Worm (Caenorhabditis elegans) whole organism, mixed stage, embryonic: ENCODE results near the gene egl-43.

Experiments
- M03D4.4 ChIP-seq: sonication (generic microtip); optimal IDR thresholded peaks from 2 replicates; lab custom pipeline; 2017; ENCODE audit warnings: mild to moderate bottlenecking, missing genetic modification characterization, missing compliant biosample characterization
- bed-3 ChIP-seq: fragments of 200-800 bp; sonication (Bioruptor generic); optimal IDR thresholded peaks from 3 replicates; lab custom pipeline; 2018; ENCODE audit warnings: mild to moderate bottlenecking, missing genetic modification characterization, moderate library complexity, missing compliant biosample characterization
- blmp-1 ChIP-seq: fragments of 150-350 bp; optimal IDR thresholded peaks from 2 replicates; lab custom pipeline; 2014; ENCODE audit warnings: missing biosample characterization, missing genetic modification characterization
- ceh-39 ChIP-seq: fragments of 150-350 bp; optimal IDR thresholded peaks from 2 replicates; lab custom pipeline; 2014; ENCODE audit warnings: missing biosample characterization, missing genetic modification characterization
- ceh-43 ChIP-seq: fragments of 200-800 bp; sonication (Bioruptor generic); optimal IDR thresholded peaks from 2 replicates; lab custom pipeline; 2018; ENCODE audit warnings: mild to moderate bottlenecking, missing genetic modification characterization, moderate library complexity, missing compliant biosample characterization
- ceh-83 ChIP-seq: fragments of 200-800 bp; sonication (Bioruptor generic); optimal IDR thresholded peaks from 2 replicates; lab custom pipeline; 2018; ENCODE audit warnings: mild to moderate bottlenecking, missing genetic modification characterization, missing compliant biosample characterization
- ces-1 ChIP-seq: fragments of 150-350 bp; optimal IDR thresholded peaks from 2 replicates; lab custom pipeline; 2014; ENCODE audit warnings: missing biosample characterization, missing genetic modification reagents, missing genetic modification characterization
- cnd-1 ChIP-seq: fragments of 200-800 bp; sonication (Bioruptor generic); optimal IDR thresholded peaks from 2 replicates; lab custom pipeline; 2018; ENCODE audit warnings: mild to moderate bottlenecking, missing genetic modification characterization, missing compliant biosample characterization
- elt-1 ChIP-seq: sonication (generic microtip); optimal IDR thresholded peaks from 2 replicates; lab custom pipeline; 2017; ENCODE audit warnings: missing genetic modification characterization, mild to moderate bottlenecking, missing compliant biosample characterization, antibody characterized with exemption, moderate library complexity, borderline replicate concordance; ENCODE audit not compliant: insufficient read depth
- elt-3 ChIP-seq: fragments of 150-350 bp; optimal IDR thresholded peaks from 2 replicates; lab custom pipeline; 2014; ENCODE audit warnings: missing biosample characterization, missing genetic modification characterization
- flh-1 ChIP-seq: fragments of 200-800 bp; sonication (Bioruptor generic); optimal IDR thresholded peaks from 2 replicates; lab custom pipeline; 2018; ENCODE audit warnings: mild to moderate bottlenecking, missing genetic modification characterization, moderate library complexity, missing compliant biosample characterization
- ham-2 ChIP-seq: fragments of 200-800 bp; sonication (Bioruptor generic); optimal IDR thresholded peaks from 2 replicates; lab custom pipeline; 2018; ENCODE audit warnings: mild to moderate bottlenecking, missing genetic modification characterization, missing compliant biosample characterization
- hlh-1 ChIP-seq: fragments of 150-350 bp; optimal IDR thresholded peaks from 2 replicates; lab custom pipeline; 2014; ENCODE audit warnings: missing biosample characterization, missing genetic modification reagents, missing genetic modification characterization
- lin-32 ChIP-seq: fragments of 200-800 bp; sonication (Bioruptor generic); optimal IDR thresholded peaks from 2 replicates; lab custom pipeline; 2018; ENCODE audit warnings: mild to moderate bottlenecking, missing genetic modification characterization, missing compliant biosample characterization
- lsy-2 ChIP-seq: fragments of 150-350 bp; optimal IDR thresholded peaks from 2 replicates; lab custom pipeline; 2014; ENCODE audit warnings: missing biosample characterization, missing genetic modification characterization
- mab-5 ChIP-seq: fragments of 150-350 bp; optimal IDR thresholded peaks from 2 replicates; lab custom pipeline; 2014; ENCODE audit warnings: missing biosample characterization, missing genetic modification characterization
- mep-1 ChIP-seq: fragments of 150-350 bp; optimal IDR thresholded peaks from 2 replicates; lab custom pipeline; 2017; ENCODE audit warnings: missing biosample characterization, missing genetic modification reagents, missing genetic modification characterization, inconsistent platforms
- mls-2 ChIP-seq: sonication (generic microtip); optimal IDR thresholded peaks from 2 replicates; lab custom pipeline; 2016; ENCODE audit warnings: mild to moderate bottlenecking, missing genetic modification characterization, moderate library complexity, missing compliant biosample characterization
- nhr-12 ChIP-seq: fragments of 150-350 bp; optimal IDR thresholded peaks from 2 replicates; lab custom pipeline; 2014; ENCODE audit warnings: missing biosample characterization, missing genetic modification characterization
- nhr-2 ChIP-seq: fragments of 150-350 bp; optimal IDR thresholded peaks from 2 replicates; lab custom pipeline; 2014; ENCODE audit warnings: missing biosample characterization, missing genetic modification characterization
- nhr-237 ChIP-seq: fragments of 150-350 bp; optimal IDR thresholded peaks from 2 replicates; lab custom pipeline; 2014; ENCODE audit warnings: missing biosample characterization, missing genetic modification characterization
- nhr-28 ChIP-seq: fragments of 150-350 bp; optimal IDR thresholded peaks from 2 replicates; lab custom pipeline; 2014; ENCODE audit warnings: missing biosample characterization, missing genetic modification characterization
- nhr-76 ChIP-seq: sonication (generic microtip); optimal IDR thresholded peaks from 2 replicates; lab custom pipeline; 2017; ENCODE audit warnings: missing biosample characterization, missing genetic modification characterization
- pha-4 ChIP-seq: fragments of 150-350 bp; optimal IDR thresholded peaks from 2 replicates; lab custom pipeline; 2018; ENCODE audit warnings: missing biosample characterization, missing genetic modification reagents, missing genetic modification characterization
- sem-2 ChIP-seq: fragments of 200-800 bp; sonication (Bioruptor generic); optimal IDR thresholded peaks from 2 replicates; lab custom pipeline; 2018; ENCODE audit warnings: mild to moderate bottlenecking, missing genetic modification characterization, missing compliant biosample characterization
- snpc-4 ChIP-seq: fragments of 150-350 bp; optimal IDR thresholded peaks from 2 replicates; lab custom pipeline; 2014; ENCODE audit warnings: missing biosample characterization, missing genetic modification characterization
- sptf-1 ChIP-seq: sonication (generic microtip); optimal IDR thresholded peaks from 2 replicates; lab custom pipeline; 2017; ENCODE audit warnings: mild to moderate bottlenecking, missing genetic modification characterization, moderate library complexity, missing compliant biosample characterization
- tbx-8 ChIP-seq: fragments of 200-800 bp; sonication (Bioruptor generic); optimal IDR thresholded peaks from 2 replicates; lab custom pipeline; 2018; ENCODE audit warnings: mild to moderate bottlenecking, missing genetic modification characterization, moderate library complexity, missing compliant biosample characterization
- unc-120 ChIP-seq: sonication (generic microtip); optimal IDR thresholded peaks from 2 replicates; lab custom pipeline; 2017; ENCODE audit warnings: missing genetic modification characterization, missing compliant biosample characterization; ENCODE audit not compliant: poor library complexity, severe bottlenecking
- unc-39 ChIP-seq: fragments of 150-350 bp; optimal IDR thresholded peaks from 2 replicates; lab custom pipeline; 2014; ENCODE audit warnings: missing biosample characterization, missing genetic modification characterization
- unc-62 ChIP-seq: fragments of 150-350 bp; optimal IDR thresholded peaks from 2 replicates; lab custom pipeline; 2014; ENCODE audit warnings: missing biosample characterization, missing genetic modification reagents, missing genetic modification characterization
- zip-8 ChIP-seq: fragments of 150-350 bp; optimal IDR thresholded peaks from 2 replicates; lab custom pipeline; 2014; ENCODE audit warnings: missing biosample characterization, missing genetic modification characterization
- ztf-11 ChIP-seq: fragments of 150-350 bp; optimal IDR thresholded peaks from 2 replicates; lab custom pipeline; 2014; ENCODE audit warnings: missing biosample characterization, missing genetic modification characterization

Gene egl-43

ce11 chrII:9967999-9968706 lies 13.2 kb downstream of the egl-43 start, which contains the start of the genes R53.4 and psf-1:
R53.4 (minus strand) TSS chrII:9968049.
psf-1 (plus strand) TSS chrII:9968673.
- no peak for TF ChIP-seq nhr-76 (tag; lab: Kevin White, UChicago)
- no peak for TF ChIP-seq ceh-83 (GFP tag; lab: Kevin White, UChicago)
- TF ChIP-seq nhr-237 = peak; percentile 51
- no peak for TF ChIP-seq unc-62 (GFP tag; lab: Kevin White, UChicago)
- TF ChIP-seq ceh-43 (GFP tag; lab: Kevin White, UChicago) = no peak
- TF ChIP-seq nhr-2 = no peak
- no peak for TF ChIP-seq nhr-12 (tag; lab: Kevin White, UChicago)
- TF ChIP-seq ces-1 = peak; percentile 0
- TF ChIP-seq unc-120 = no peak
- TF ChIP-seq lin-32 (GFP tag; lab: Kevin White, UChicago) = no peak
- TF ChIP-seq flh-1 (GFP tag; lab: Kevin White, UChicago) = no peak
- TF ChIP-seq mep-1 (tag; lab: Kevin White, UChicago) = peak; percentile 81
- no peak for TF ChIP-seq tbx-8 (GFP tag; lab: Kevin White, UChicago)
- TF ChIP-seq ham-2 (GFP tag; lab: Kevin White, UChicago) = peak; percentile 58
- no peak for TF ChIP-seq unc-39 (tag; lab: Kevin White, UChicago)
- TF ChIP-seq mls-2 = no peak
- TF ChIP-seq hlh-1 (tag; lab: Kevin White, UChicago) = peak; percentile 4
- no peak for TF ChIP-seq blmp-1 (tag; lab: Kevin White, UChicago)
- TF ChIP-seq zip-8 (tag; lab: Kevin White, UChicago) = no peak
- peak; percentile 71 for TF ChIP-seq lsy-2 (tag; lab: Kevin White, UChicago)
- no peak for TF ChIP-seq mab-5 (tag; lab: Kevin White, UChicago)
- TF ChIP-seq, all 35 proteins: peak for 6

ce11 chrII:9970438-9971092 lies 15.6 kb downstream of the egl-43 start, which contains the start of gene R53.5:
R53.5 (minus strand) TSS chrII:9970488.
- TF ChIP-seq unc-120 (no peak), zip-8 (tag; lab: Kevin White, UChicago) (no peak), nhr-28 (tag; lab: Kevin White, UChicago) (no peak), ceh-39 (no peak), ces-1 (no peak), bed-3 (GFP tag; lab: Kevin White, UChicago) (no peak), mab-5 (tag; lab: Kevin White, UChicago) (no peak), nhr-2 (no peak), elt-3 (tag; lab: Kevin White, UChicago) (no peak), sem-2 (GFP tag; lab: Kevin White, UChicago) (no peak), hlh-1 (tag; lab: Kevin White, UChicago) (no peak), mep-1 (tag; lab: Kevin White, UChicago) (no peak), cnd-1 (tag; lab: Kevin White, UChicago) (no peak), sptf-1 (no peak)

- TF ChIP-seq elt-1 (tag; lab: Kevin White, UChicago) (peak; percentile 52), flh-1 (GFP tag; lab: Kevin White, UChicago) (no peak), snpc-4 (tag; lab: Kevin White, UChicago) (no peak), lsy-2 (tag; lab: Kevin White, UChicago) (no peak), nhr-237 (no peak), nhr-28 (tag; lab: Kevin White, UChicago) (no peak)
Observed at ce11 chrII:9974210-9974609, 19.2 kb downstream of the egl-43 start.

- TF ChIP-seq pha-4 (tag; lab: Kevin White, UChicago) (peak; percentile 43), unc-120 (peak; percentile 4), M03D4.4 (tag; lab: Kevin White, UChicago) (no peak), sem-2 (GFP tag; lab: Kevin White, UChicago) (no peak), unc-62 (GFP tag; lab: Kevin White, UChicago) (no peak), ztf-11 (tag; lab: Kevin White, UChicago) (no peak), mls-2 (no peak), nhr-28 (tag; lab: Kevin White, UChicago) (no peak), snpc-4 (tag; lab: Kevin White, UChicago) (no peak), ceh-83 (GFP tag; lab: Kevin White, UChicago) (no peak), unc-39 (tag; lab: Kevin White, UChicago) (no peak), blmp-1 (tag; lab: Kevin White, UChicago) (no peak), tbx-8 (GFP tag; lab: Kevin White, UChicago) (no peak), bed-3 (GFP tag; lab: Kevin White, UChicago) (no peak)
Observed at ce11 chrII:9974967-9975366, 20.0 kb downstream of the egl-43 start, which contains the start of gene aakg-5. aakg-5 (minus strand) TSS chrII:9975125.
